Worm (Caenorhabditis elegans): ENCODE results near the gene pas-2.

Gene pas-2

ce11 chrV:10726691-10727090, 43.5 kb upstream of the pas-2 start (continued):
- TF ChIP-seq pqm-1 (tag; optimal IDR thresholded peaks at IDR 0.05) (peak; percentile 76), dve-1 (tag; optimal IDR thresholded peaks at IDR 0.05; ENCODE audit: insufficient read depth) (peak; percentile 35), ceh-28 (tag; optimal IDR thresholded peaks at IDR 0.05) (no peak), zip-11 (GFP tag; IDR thresholded peaks at IDR 0.05) (no peak), mdl-1 (tag; optimal IDR thresholded peaks at IDR 0.05) (peak in 1 of 2 experiments; percentile 45), nhr-48 (tag; optimal IDR thresholded peaks at IDR 0.05) (peak; percentile 76)

ce11 chrV:10727651-10728050, 42.5 kb upstream of the pas-2 start:
- TF ChIP-seq ceh-20 (GFP tag; IDR thresholded peaks at IDR 0.05) (peak; percentile 87), gei-8 (GFP tag; optimal IDR thresholded peaks at IDR 0.05) (no peak), hlh-11 (tag; optimal IDR thresholded peaks at IDR 0.05) (peak; percentile 67), hlh-30 (tag; optimal IDR thresholded peaks at IDR 0.05; ENCODE audit: insufficient read depth) (peak; percentile 6), daf-16 (GFP tag; optimal IDR thresholded peaks at IDR 0.05) (peak in 1 of 2 experiments; percentile 89), daf-16 (tag; optimal IDR thresholded peaks at IDR 0.05) (no peak), mes-2 (tag; optimal IDR thresholded peaks at IDR 0.05; ENCODE audit: poor library complexity, severe bottlenecking) (peak; percentile 18), ZK337.2 (GFP tag; IDR thresholded peaks at IDR 0.05) (0 out of 2 replicates have a peak, but pooled peaks have one; percentile 29), nhr-28 (tag; optimal IDR thresholded peaks at IDR 0.05) (peak; percentile 79), Y105C5A.15 (GFP tag; IDR thresholded peaks at IDR 0.05) (no peak), unc-62 (GFP tag; optimal IDR thresholded peaks at IDR 0.05 in 1 of 2) (peak in 1 of 2 experiments; percentile 99), unc-62 (tag; optimal IDR thresholded peaks at IDR 0.05) (no peak), nhr-41 (GFP tag; IDR thresholded peaks at IDR 0.05) (no peak), duxl-1 (tag; optimal IDR thresholded peaks at IDR 0.05; ENCODE audit: poor library complexity) (no peak), madf-5 (GFP tag; IDR thresholded peaks at IDR 0.05) (no peak), nhr-11 (tag; optimal IDR thresholded peaks at IDR 0.05) (peak; percentile 93), arid-1 (GFP tag; conservative IDR thresholded peaks at IDR 0.05) (no peak)

- TF ChIP-seq daf-8 (GFP tag; IDR thresholded peaks at IDR 0.05) (no peak), ama-1 (optimal IDR thresholded peaks at IDR 0.05) (no peak), Y105C5A.15 (GFP tag; IDR thresholded peaks at IDR 0.05) (no peak), fkh-10 (GFP tag; optimal IDR thresholded peaks at IDR 0.05) (no peak), mep-1 (tag; optimal IDR thresholded peaks at IDR 0.05) (peak; percentile 42), ceh-44 (GFP tag; IDR thresholded peaks at IDR 0.05) (no peak), zfp-3 (GFP tag; conservative IDR thresholded peaks at IDR 0.05) (no peak), ceh-82 (tag; optimal IDR thresholded peaks at IDR 0.05) (no peak), vab-7 (GFP tag; IDR thresholded peaks at IDR 0.05) (no peak), ceh-62 (tag; optimal IDR thresholded peaks at IDR 0.05) (no peak), ZK546.5 (tag; optimal IDR thresholded peaks at IDR 0.05) (no peak), dmd-8 (GFP tag; IDR thresholded peaks at IDR 0.05) (no peak), mes-2 (tag; optimal IDR thresholded peaks at IDR 0.05; ENCODE audit: poor library complexity, severe bottlenecking) (peak; percentile 29), lir-3 (tag; optimal IDR thresholded peaks at IDR 0.05) (no peak), lin-39 (tag; optimal IDR thresholded peaks at IDR 0.05) (no peak), lin-15B (tag; optimal IDR thresholded peaks at IDR 0.05) (no peak), nhr-77 (tag; optimal IDR thresholded peaks at IDR 0.05) (peak; percentile 14), dpl-1 (GFP tag; optimal IDR thresholded peaks at IDR 0.05) (no peak), R02D3.7 (tag; optimal IDR thresholded peaks at IDR 0.05) (no peak), zip-2 (tag; optimal IDR thresholded peaks at IDR 0.05) (no peak), ZK337.2 (GFP tag; IDR thresholded peaks at IDR 0.05) (no peak), dve-1 (tag; optimal IDR thresholded peaks at IDR 0.05; ENCODE audit: insufficient read depth) (peak; percentile 43), lim-7 (GFP tag; IDR thresholded peaks at IDR 0.05) (no peak), nhr-10 (tag; optimal IDR thresholded peaks at IDR 0.05) (peak; percentile 53), ctbp-1 (GFP tag; IDR thresholded peaks at IDR 0.05) (no peak), rbr-2 (tag; optimal IDR thresholded peaks at IDR 0.05) (no peak), skn-1 (tag; optimal IDR thresholded peaks at IDR 0.05) (no peak), nhr-6 (tag; optimal IDR thresholded peaks at IDR 0.05) (no peak), tra-1 (GFP tag; IDR thresholded peaks at IDR 0.05) (no peak), tag-97 (GFP tag; IDR thresholded peaks at IDR 0.05) (no peak), zag-1 (tag; optimal IDR thresholded peaks at IDR 0.05) (no peak), T26A8.4 (GFP tag; IDR thresholded peaks at IDR 0.05) (no peak)
Measured at ce11 chrV:10729456-10729904, 40.7 kb upstream of the pas-2 start.

Data from whole organism, L4 larva.